Worm (Caenorhabditis elegans): ENCODE measurements around the gene K07F5.12.

DNA sequence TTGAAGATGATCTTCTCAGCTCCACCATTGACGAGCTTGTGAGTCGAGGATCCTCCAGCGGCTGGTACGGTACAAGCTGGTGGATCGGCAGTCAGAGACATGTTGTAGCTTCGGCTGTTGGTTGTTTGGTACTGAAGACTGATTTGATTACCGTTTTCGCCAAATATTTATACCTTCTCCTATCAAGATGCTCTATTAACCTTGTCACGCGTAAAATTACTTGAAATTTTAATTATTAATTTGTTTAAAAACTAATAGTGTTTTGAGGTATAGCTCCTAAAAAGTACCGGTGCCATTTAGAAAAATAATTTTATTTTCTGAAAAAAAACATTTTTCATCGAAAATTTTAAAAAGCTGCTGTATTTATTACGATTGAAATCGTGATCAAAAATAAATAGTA is 4.9 kb upstream of the K07F5.12 start, which contains the start of gene ssp-10:
- TF ChIP-seq ekl-4 (GFP tag; IDR thresholded peaks at IDR 0.05): no peak
- no peak for TF ChIP-seq nfyb-1 (GFP tag; IDR thresholded peaks at IDR 0.05)
- no peak for TF ChIP-seq ama-1 (optimal IDR thresholded peaks at IDR 0.05)
- TF ChIP-seq ama-1 (GFP tag; optimal IDR thresholded peaks at IDR 0.05): no peak
- no peak for TF ChIP-seq nfya-1 (tag; optimal IDR thresholded peaks at IDR 0.05; ENCODE audit: borderline replicate concordance, insufficient read depth)
- TF ChIP-seq snpc-4 (GFP tag; optimal IDR thresholded peaks at IDR 0.05): no peak
- no peak for TF ChIP-seq snpc-4 (tag; optimal IDR thresholded peaks at IDR 0.05)
- TF ChIP-seq let-526 (GFP tag; IDR thresholded peaks at IDR 0.05): no peak
- no peak for TF ChIP-seq ztf-18 (tag; optimal IDR thresholded peaks at IDR 0.05)
- TF ChIP-seq K11D2.4 (GFP tag; IDR thresholded peaks at IDR 0.05): no peak
- TF ChIP-seq egrh-3 (GFP tag; IDR thresholded peaks at IDR 0.05): no peak
- no peak for TF ChIP-seq cebp-1 (GFP tag; IDR thresholded peaks at IDR 0.05)
- no peak for TF ChIP-seq cebp-1 (tag; optimal IDR thresholded peaks at IDR 0.05)
- TF ChIP-seq Y53G8AR.9 (GFP tag; conservative IDR thresholded peaks at IDR 0.05): no peak
- TF ChIP-seq tlf-1 (GFP tag; optimal IDR thresholded peaks at IDR 0.05): no peak
- TF ChIP-seq lin-40 (tag; optimal IDR thresholded peaks at IDR 0.05): no peak
- TF ChIP-seq lsl-1 (GFP tag; optimal IDR thresholded peaks at IDR 0.05): no peak

Measured in whole organism, young adult.